Fruit fly (Drosophila melanogaster): ENCODE measurements around the gene TBC1D23.

- no peak for TF ChIP-seq CTCF (optimal IDR thresholded peaks at IDR 0.05)
- no peak for TF ChIP-seq CG8478 (optimal IDR thresholded peaks at IDR 0.05)
These were observed 27.6 kb downstream of the TBC1D23 start for dm6 chr2L:1156592-1157249.

All from S2 (cell line).